Worm (Caenorhabditis elegans): ENCODE results near the gene tmem-218.

DNA sequence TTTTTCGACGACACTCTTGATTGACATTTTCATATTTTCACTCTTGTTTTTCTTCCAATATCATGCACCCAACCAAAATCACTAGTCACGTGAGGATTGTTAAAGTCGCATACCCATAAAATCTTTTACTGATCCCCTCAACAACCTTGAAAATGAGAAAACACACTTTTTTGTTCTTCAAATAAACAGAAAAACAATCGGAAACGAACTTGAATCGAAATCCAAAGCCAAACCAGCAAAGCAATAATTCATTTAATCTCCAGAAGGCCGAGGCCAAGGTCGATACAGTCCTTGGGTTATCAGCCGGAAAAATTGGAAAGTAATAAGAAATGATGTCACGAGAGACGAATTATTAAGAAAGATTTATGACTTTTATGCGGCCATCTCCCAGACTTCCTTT lies 5.7 kb upstream of the tmem-218 start:
- TF ChIP-seq ztf-4 (tag; optimal IDR thresholded peaks at IDR 0.05) (no peak), nhr-77 (tag; optimal IDR thresholded peaks at IDR 0.05) (no peak), nhr-11 (tag; optimal IDR thresholded peaks at IDR 0.05) (no peak), nhr-237 (tag; optimal IDR thresholded peaks at IDR 0.05) (no peak), nhr-25 (tag; optimal IDR thresholded peaks at IDR 0.05) (no peak), jun-1 (tag; optimal IDR thresholded peaks at IDR 0.05) (no peak), nhr-12 (tag; optimal IDR thresholded peaks at IDR 0.05) (no peak), elt-1 (tag; optimal IDR thresholded peaks at IDR 0.05) (no peak), nhr-43 (tag; optimal IDR thresholded peaks at IDR 0.05; ENCODE audit: poor library complexity, severe bottlenecking) (no peak), unc-62 (GFP tag; optimal IDR thresholded peaks at IDR 0.05) (no peak)
